Fruit fly (Drosophila melanogaster) whole organism, embryonic: ENCODE results near the gene jhamt.
A peak's percentile ranks its signal among the peaks of the same experiment; 100 is the strongest.

Experiments
- Adf1 ChIP-seq: fragments of 200-800 bp; sonication (Bioruptor generic); IDR thresholded peaks from 2 replicates; pipeline ENCODE4 v1.3.6; 2022; ENCODE audit warnings: missing biosample characterization, missing genetic modification characterization
- Bdp1 ChIP-seq: fragments of 200-800 bp; sonication (Bioruptor generic); optimal IDR thresholded peaks from 3 replicates; lab custom pipeline; 2016; ENCODE audit warnings: missing biosample characterization, missing genetic modification characterization
- CG11398 ChIP-seq: fragments of 200-800 bp; sonication (Bioruptor generic); optimal IDR thresholded peaks from 2 replicates; lab custom pipeline; 2016; ENCODE audit warnings: missing biosample characterization, missing genetic modification characterization
- CG12744 ChIP-seq: fragments of 200-800 bp; sonication (Bioruptor generic); optimal IDR thresholded peaks from 2 replicates; lab custom pipeline; 2016; ENCODE audit warnings: missing biosample characterization, missing genetic modification characterization
- CG17359 ChIP-seq: fragments of 200-800 bp; sonication (Bioruptor generic); optimal IDR thresholded peaks from 3 replicates; lab custom pipeline; 2018; ENCODE audit warnings: missing biosample characterization, mild to moderate bottlenecking, missing genetic modification characterization, moderate library complexity
- CG17568 ChIP-seq: fragments of 200-800 bp; sonication (Bioruptor generic); optimal IDR thresholded peaks from 2 replicates; lab custom pipeline; 2018; ENCODE audit warnings: missing biosample characterization, mild to moderate bottlenecking, missing genetic modification characterization, moderate library complexity
- CG2199 ChIP-seq: fragments of 200-800 bp; sonication (Bioruptor generic); IDR thresholded peaks from 3 replicates; pipeline ENCODE4 v1.3.6; 2022; ENCODE audit warnings: missing biosample characterization, missing genetic modification characterization
- CG3407 ChIP-seq: fragments of 200-800 bp; sonication (Bioruptor generic); optimal IDR thresholded peaks from 2 replicates; lab custom pipeline; 2018; ENCODE audit warnings: missing biosample characterization, mild to moderate bottlenecking, missing genetic modification characterization
- CG34224 ChIP-seq: fragments of 200-800 bp; sonication (Bioruptor generic); IDR thresholded peaks from 3 replicates; pipeline ENCODE4 v1.3.6; 2022; ENCODE audit warnings: missing biosample characterization, missing genetic modification characterization; ENCODE audit not compliant: partially characterized antibody
- CG43689 ChIP-seq: fragments of 200-800 bp; sonication (Bioruptor generic); IDR thresholded peaks from 2 replicates; pipeline ENCODE4 v1.3.6; 2022; ENCODE audit warnings: missing biosample characterization, missing genetic modification characterization
- CG4617 ChIP-seq: fragments of 200-800 bp; sonication (Bioruptor generic); optimal IDR thresholded peaks from 3 replicates; lab custom pipeline; 2016; ENCODE audit warnings: missing biosample characterization, missing genetic modification characterization, borderline replicate concordance
- CG4707 ChIP-seq: fragments of 200-800 bp; sonication (Bioruptor generic); optimal IDR thresholded peaks from 2 replicates; lab custom pipeline; 2018; ENCODE audit warnings: missing biosample characterization, mild to moderate bottlenecking, missing genetic modification characterization, moderate library complexity
- CG5245 ChIP-seq: fragments of 200-800 bp; sonication (Bioruptor generic); optimal IDR thresholded peaks from 3 replicates; lab custom pipeline; 2016; ENCODE audit warnings: missing biosample characterization, missing genetic modification characterization
- CG6254 ChIP-seq: fragments of 200-800 bp; sonication (Bioruptor generic); optimal IDR thresholded peaks from 3 replicates; lab custom pipeline; 2017; ENCODE audit warnings: mild to moderate bottlenecking, missing biosample characterization, missing genetic modification reagents, missing genetic modification characterization
- CG8281 ChIP-seq: fragments of 200-800 bp; sonication (Bioruptor generic); optimal IDR thresholded peaks from 2 replicates; lab custom pipeline; 2018; ENCODE audit warnings: missing biosample characterization, mild to moderate bottlenecking, missing genetic modification characterization, moderate library complexity
- CG8290 ChIP-seq, 3 experiments: fragments of 200-800 bp; sonication (Bioruptor generic); optimal IDR thresholded peaks; 2 replicates each; lab custom pipeline; 2016 to 2019; ENCODE audit warnings: missing biosample characterization in 3 of 3, missing genetic modification characterization in 3 of 3, mild to moderate bottlenecking in 2 of 3, moderate library complexity in 1 of 3
- CG8388 ChIP-seq: fragments of 200-800 bp; sonication (Bioruptor generic); optimal IDR thresholded peaks from 2 replicates; lab custom pipeline; 2019; ENCODE audit warnings: missing biosample characterization, mild to moderate bottlenecking, missing genetic modification characterization, moderate library complexity
- CTCF ChIP-seq: fragments of 200-800 bp; sonication (Bioruptor generic); optimal IDR thresholded peaks from 2 replicates; lab custom pipeline; 2017; ENCODE audit warnings: missing biosample characterization, mild to moderate bottlenecking, missing genetic modification characterization, moderate library complexity
- Dip3 ChIP-seq: fragments of 200-800 bp; sonication (Bioruptor generic); optimal IDR thresholded peaks from 3 replicates; lab custom pipeline; 2016; ENCODE audit warnings: missing biosample characterization, missing genetic modification characterization
- Eip74EF ChIP-seq, 2 experiments: fragments of 200-800 bp in 1 of 2; fragments of >200 bp in 1 of 2; sonication (Bioruptor generic) in 1 of 2; optimal IDR thresholded peaks; 2 replicates each; lab custom pipeline; 2017 to 2019; ENCODE audit warnings: missing biosample characterization in 2 of 2, missing genetic modification characterization in 2 of 2, mild to moderate bottlenecking in 1 of 2, moderate library complexity in 1 of 2
- Fer3 ChIP-seq: fragments of 200-800 bp; sonication (Bioruptor generic); optimal IDR thresholded peaks from 2 replicates; lab custom pipeline; 2018; ENCODE audit warnings: missing biosample characterization, mild to moderate bottlenecking, missing genetic modification characterization, moderate library complexity
- Jarid2 ChIP-seq: fragments of 200-800 bp; sonication (Bioruptor generic); optimal IDR thresholded peaks from 3 replicates; lab custom pipeline; 2017; ENCODE audit warnings: mild to moderate bottlenecking, missing biosample characterization, missing genetic modification reagents, missing genetic modification characterization
- Myb ChIP-seq: fragments of 200-800 bp; sonication (Bioruptor generic); optimal IDR thresholded peaks from 2 replicates; lab custom pipeline; 2016; ENCODE audit warnings: missing biosample characterization, missing genetic modification characterization
- Poxn ChIP-seq: fragments of 200-800 bp; sonication (Bioruptor generic); IDR thresholded peaks from 2 replicates; pipeline ENCODE4 v1.3.6; 2022; ENCODE audit warnings: missing biosample characterization, missing genetic modification characterization
- Sox100B ChIP-seq: fragments of 200-800 bp; sonication (Bioruptor generic); optimal IDR thresholded peaks from 3 replicates; lab custom pipeline; 2018; ENCODE audit warnings: missing biosample characterization, mild to moderate bottlenecking, missing genetic modification characterization
- Trl ChIP-seq, 3 experiments: fragments of >200 bp in 2 of 3; fragments of 200-800 bp in 1 of 3; sonication (Bioruptor generic) in 1 of 3; optimal IDR thresholded peaks; 2 replicates in 1 of 3; 3 replicates in 2 of 3; lab custom pipeline; 2016 to 2017; ENCODE audit warnings: missing biosample characterization in 1 of 3, missing genetic modification characterization in 1 of 3
- amos ChIP-seq: fragments of 200-800 bp; sonication (Bioruptor generic); IDR thresholded peaks from 2 replicates; pipeline ENCODE4 v1.3.6; 2022; ENCODE audit warnings: missing biosample characterization, missing genetic modification characterization; ENCODE audit not compliant: partially characterized antibody
- az2 ChIP-seq: fragments of 200-800 bp; sonication (Bioruptor generic); optimal IDR thresholded peaks from 3 replicates; lab custom pipeline; 2016; ENCODE audit warnings: missing biosample characterization, missing genetic modification characterization
- bigmax ChIP-seq: fragments of 200-800 bp; sonication (Bioruptor generic); optimal IDR thresholded peaks from 2 replicates; lab custom pipeline; 2018; ENCODE audit warnings: missing biosample characterization, mild to moderate bottlenecking, missing genetic modification characterization
- crol ChIP-seq: fragments of 200-800 bp; sonication (Bioruptor generic); IDR thresholded peaks from 2 replicates; pipeline ENCODE4 v1.3.6; 2022; ENCODE audit warnings: missing biosample characterization, missing genetic modification characterization
- dm ChIP-seq: fragments of 200-800 bp; sonication (Bioruptor generic); optimal IDR thresholded peaks from 3 replicates; lab custom pipeline; 2016; ENCODE audit warnings: missing biosample characterization, missing genetic modification characterization
- dmrt99B ChIP-seq: fragments of 200-800 bp; sonication (Bioruptor generic); optimal IDR thresholded peaks from 2 replicates; lab custom pipeline; 2018; ENCODE audit warnings: missing biosample characterization, mild to moderate bottlenecking, missing genetic modification characterization, moderate library complexity
- dpn ChIP-seq, 2 experiments: fragments of 200-800 bp; sonication (Bioruptor generic); optimal IDR thresholded peaks; 3 replicates each; lab custom pipeline; 2016; ENCODE audit warnings: missing biosample characterization in 2 of 2, missing genetic modification characterization in 2 of 2
- emc ChIP-seq: fragments of 200-800 bp; sonication (Bioruptor generic); optimal IDR thresholded peaks from 2 replicates; lab custom pipeline; 2016; ENCODE audit warnings: missing biosample characterization, missing genetic modification characterization
- esg ChIP-seq: fragments of 200-800 bp; sonication (Bioruptor generic); conservative IDR thresholded peaks from 2 replicates; pipeline ENCODE4 v1.3.6; 2022; ENCODE audit warnings: missing biosample characterization, missing genetic modification characterization
- gro ChIP-seq: fragments of 200-800 bp; sonication (Bioruptor generic); optimal IDR thresholded peaks from 2 replicates; lab custom pipeline; 2016; ENCODE audit warnings: missing biosample characterization, missing genetic modification characterization
- gsb ChIP-seq: fragments of 200-800 bp; sonication (Bioruptor generic); IDR thresholded peaks from 2 replicates; pipeline ENCODE4 v1.3.6; 2022; ENCODE audit warnings: missing biosample characterization, missing genetic modification characterization
- h ChIP-seq: fragments of >200 bp; optimal IDR thresholded peaks from 2 replicates; lab custom pipeline; 2017
- ham ChIP-seq: fragments of 200-800 bp; sonication (Bioruptor generic); IDR thresholded peaks from 2 replicates; pipeline ENCODE4 v1.3.6; 2022; ENCODE audit warnings: missing biosample characterization, missing genetic modification characterization
- kah ChIP-seq: fragments of 200-800 bp; sonication (Bioruptor generic); optimal IDR thresholded peaks from 2 replicates; lab custom pipeline; 2018; ENCODE audit warnings: missing biosample characterization, mild to moderate bottlenecking, missing genetic modification characterization
- ken ChIP-seq: fragments of 200-800 bp; sonication (Bioruptor generic); IDR thresholded peaks from 3 replicates; pipeline ENCODE4 v1.3.6; 2022; ENCODE audit warnings: missing biosample characterization, missing genetic modification characterization
- knrl ChIP-seq: fragments of 200-800 bp; sonication (Bioruptor generic); IDR thresholded peaks from 3 replicates; pipeline ENCODE4 v1.3.6; 2022; ENCODE audit warnings: missing biosample characterization, missing genetic modification characterization; ENCODE audit not compliant: partially characterized antibody
- mld ChIP-seq: fragments of 200-800 bp; sonication (Bioruptor generic); IDR thresholded peaks from 3 replicates; pipeline ENCODE4 v1.3.6; 2022; ENCODE audit warnings: missing biosample characterization, missing genetic modification characterization; ENCODE audit not compliant: partially characterized antibody
- odd ChIP-seq: fragments of 200-800 bp; sonication (Bioruptor generic); optimal IDR thresholded peaks from 2 replicates; lab custom pipeline; 2017; ENCODE audit warnings: missing biosample characterization, mild to moderate bottlenecking, missing genetic modification characterization
- pfk ChIP-seq: fragments of 200-800 bp; sonication (Bioruptor generic); optimal IDR thresholded peaks from 2 replicates; lab custom pipeline; 2018; ENCODE audit warnings: missing biosample characterization, mild to moderate bottlenecking, missing genetic modification characterization, moderate library complexity
- prd ChIP-seq, 3 experiments: fragments of >200 bp in 2 of 3; fragments of 200-800 bp in 1 of 3; sonication (Bioruptor generic) in 1 of 3; optimal IDR thresholded peaks in 2 of 3; IDR thresholded peaks in 1 of 3; 2 replicates in 2 of 3; 3 replicates in 1 of 3; pipeline versions ENCODE4 v1.3.6 to Lab custom; 2017 to 2022; ENCODE audit warnings: missing biosample characterization in 1 of 3, missing genetic modification characterization in 1 of 3
- tap ChIP-seq: fragments of 200-800 bp; optimal IDR thresholded peaks from 3 replicates; lab custom pipeline; 2019; ENCODE audit warnings: missing biosample characterization, mild to moderate bottlenecking, missing genetic modification characterization, moderate library complexity
- tio ChIP-seq: fragments of 200-800 bp; sonication (Bioruptor generic); optimal IDR thresholded peaks from 2 replicates; lab custom pipeline; 2017; ENCODE audit warnings: missing biosample characterization, missing genetic modification characterization, inconsistent platforms

Gene jhamt

dm6 chr2L:16317777-16318610 lies 47.7 kb upstream of the jhamt start (continued):
- TF ChIP-seq Trl (optimal IDR thresholded peaks at IDR 0.05; lab: Kevin White, UChicago): no peak
- peak; percentile 64 for TF ChIP-seq Trl (GFP tag; optimal IDR thresholded peaks at IDR 0.05; lab: Kevin White, UChicago)
- peak; percentile 37 for TF ChIP-seq dmrt99B (tag; lab: Kevin White, UChicago)
- TF ChIP-seq pfk (GFP tag; lab: Kevin White, UChicago): peak; percentile 48
- no peak for TF ChIP-seq amos (GFP tag; lab: Robert Waterston, UW)
- TF ChIP-seq Poxn (GFP tag; lab: Robert Waterston, UW): no peak
- 0 out of 3 replicates have a peak, but pooled peaks have one; percentile 13 for TF ChIP-seq ken (GFP tag; lab: Robert Waterston, UW)
- no peak for TF ChIP-seq Eip74EF (GFP tag; optimal IDR thresholded peaks at IDR 0.05; lab: Kevin White, UChicago)
- TF ChIP-seq h (lab: Kevin White, UChicago): no peak
- peak; percentile 16 for TF ChIP-seq tio (GFP tag; lab: Kevin White, UChicago)
- peak; percentile 2 for TF ChIP-seq kah
- TF ChIP-seq CG12744: peak; percentile 34
- no peak for TF ChIP-seq CG5245 (GFP tag; lab: Kevin White, UChicago)
- TF ChIP-seq Adf1 (GFP tag; lab: Robert Waterston, UW): no peak
- no peak for TF ChIP-seq dm (GFP tag; lab: Kevin White, UChicago)
- TF ChIP-seq tap (tag; lab: Kevin White, UChicago): no peak
- no peak for TF ChIP-seq CG43689 (GFP tag; lab: Robert Waterston, UW)
- peak; percentile 67 for TF ChIP-seq CG17568 (GFP tag; lab: Kevin White, UChicago)
- peak; percentile 36 for TF ChIP-seq Dip3 (GFP tag; lab: Kevin White, UChicago)
- TF ChIP-seq CG4707: peak; percentile 54
- TF ChIP-seq crol (GFP tag; lab: Robert Waterston, UW): no peak
- peak; percentile 13 for TF ChIP-seq Myb (GFP tag; lab: Kevin White, UChicago)
- peak; percentile 19 to 39 for TF ChIP-seq dpn (GFP tag; optimal IDR thresholded peaks at IDR 0.05; lab: Kevin White, UChicago)
- no peak for TF ChIP-seq CTCF (GFP tag; lab: Kevin White, UChicago)
- TF ChIP-seq bigmax: no peak
- TF ChIP-seq Jarid2 (GFP tag; lab: Kevin White, UChicago): peak; percentile 13
- peak; percentile 47 for TF ChIP-seq CG11398 (GFP tag; lab: Kevin White, UChicago)
- no peak for TF ChIP-seq knrl
- TF ChIP-seq CG17359: peak; percentile 52
- TF ChIP-seq emc (GFP tag; lab: Kevin White, UChicago): no peak
- no peak for TF ChIP-seq CG2199 (GFP tag; lab: Robert Waterston, UW)
- no peak for TF ChIP-seq CG34224 (GFP tag; lab: Robert Waterston, UW)
- no peak; the same call in 1 of the 2 replicates for TF ChIP-seq gsb
- TF ChIP-seq odd (GFP tag; lab: Kevin White, UChicago): peak; percentile 72
- no peak for TF ChIP-seq ham (GFP tag; lab: Robert Waterston, UW)
- no peak for TF ChIP-seq CG4617 (GFP tag; lab: Kevin White, UChicago)
- no peak for TF ChIP-seq CG6254 (GFP tag; lab: Kevin White, UChicago)
- TF ChIP-seq gro: peak; percentile 39
- TF ChIP-seq az2: no peak
- no peak for TF ChIP-seq mld (GFP tag; lab: Robert Waterston, UW)
- TF ChIP-seq CG8388 (GFP tag; lab: Kevin White, UChicago): no peak
- TF ChIP-seq Fer3: peak; percentile 43
- TF ChIP-seq Sox100B: peak; percentile 45
- no peak for TF ChIP-seq esg
- no peak for TF ChIP-seq CG8281 (tag; lab: Kevin White, UChicago)
- no peak for TF ChIP-seq Bdp1 (GFP tag; lab: Kevin White, UChicago)
- peak; percentile 61 for TF ChIP-seq CG3407 (GFP tag; lab: Kevin White, UChicago)
- no peak for TF ChIP-seq prd (optimal IDR thresholded peaks at IDR 0.05; lab: Kevin White, UChicago)
- no peak for TF ChIP-seq prd (GFP tag; IDR thresholded peaks at IDR 0.05; lab: Robert Waterston, UW)
- TF ChIP-seq CG8290 (GFP tag; optimal IDR thresholded peaks at IDR 0.05; lab: Kevin White, UChicago): no peak
- peak in 1 of 2 experiments; percentile 35 for TF ChIP-seq CG8290 (tag; optimal IDR thresholded peaks at IDR 0.05; lab: Kevin White, UChicago)
